Worm (Caenorhabditis elegans): Measurements from ENCODE around the gene ttr-46.
A peak's percentile ranks its signal among the peaks of the same experiment; 100 is the strongest.

DNA sequence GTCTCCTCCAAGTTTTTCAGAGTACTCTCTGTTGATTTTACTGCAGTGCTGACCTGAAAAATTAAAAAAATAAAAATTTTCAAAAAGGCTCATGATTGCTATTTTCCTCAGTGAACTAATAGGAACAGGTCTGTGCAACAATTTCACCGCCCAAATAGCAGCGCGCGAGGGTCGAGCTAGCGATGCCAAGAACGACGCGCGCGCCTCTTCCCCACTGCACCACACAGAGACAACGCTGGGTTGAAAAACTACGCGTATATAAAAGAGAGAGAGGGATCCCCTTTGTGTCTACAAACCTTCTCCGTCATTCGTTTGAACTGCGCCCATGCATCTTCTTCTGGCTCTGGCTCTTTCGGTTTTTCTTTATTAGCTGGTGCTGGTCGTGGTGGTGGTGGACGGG lies 19.1 kb downstream of the ttr-46 start:
- TF ChIP-seq cog-1 (tag; optimal IDR thresholded peaks at IDR 0.05) (peak; percentile 85), klf-2 (GFP tag; conservative IDR thresholded peaks at IDR 0.05) (peak; percentile 95), ztf-23 (GFP tag; IDR thresholded peaks at IDR 0.05) (peak; percentile 97), med-1 (GFP tag; optimal IDR thresholded peaks at IDR 0.05; ENCODE audit: insufficient read depth) (peak; percentile 70), ztf-29 (GFP tag; IDR thresholded peaks at IDR 0.05) (peak; percentile 88), flt-1 (GFP tag; IDR thresholded peaks at IDR 0.05) (peak; percentile 97), tab-1 (GFP tag; IDR thresholded peaks at IDR 0.05) (peak; percentile 96)
